Worm (Caenorhabditis elegans) whole organism, young adult: ENCODE data around the gene zmp-3.

Source experiments
- aptf-3 ChIP-seq: fragments of 200-800 bp; sonication (Bioruptor generic); IDR thresholded peaks from 2 replicates; pipeline ENCODE4 v1.3.6; 2022; ENCODE audit warnings: missing genetic modification characterization, missing compliant biosample characterization
- lir-1 ChIP-seq: fragments of 200-800 bp; sonication (Bioruptor generic); conservative IDR thresholded peaks from 2 replicates; pipeline ENCODE4 v1.3.6; 2022; ENCODE audit warnings: missing genetic modification reagents, missing genetic modification characterization, missing compliant biosample characterization

DNA sequence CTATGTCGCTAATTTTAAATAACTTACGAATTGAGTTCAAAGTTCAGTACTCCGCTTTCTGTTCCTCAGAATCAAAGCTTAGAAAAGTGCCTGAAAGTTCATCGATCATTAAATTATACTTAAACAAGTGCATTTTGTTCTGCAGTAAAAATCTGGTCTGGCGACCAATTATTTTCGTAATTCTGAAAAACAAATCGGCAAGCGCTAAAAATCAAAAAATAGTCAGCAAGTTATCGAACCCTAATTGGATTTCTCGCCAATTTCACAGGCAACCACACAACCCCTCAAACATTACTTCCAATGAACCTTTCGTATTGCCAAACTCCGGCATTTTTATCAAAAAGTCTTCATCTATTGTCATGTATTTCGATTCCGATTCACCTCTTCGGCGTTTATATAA, 46.4 kb downstream of the zmp-3 start, which contains the start of gene srh-272:
- TF ChIP-seq aptf-3 (GFP tag; lab: Robert Waterston, UW) (no peak), lir-1 (no peak)
